Fruit fly (Drosophila melanogaster) whole organism: ENCODE data around the gene CG42238.

Source experiments
- CG8478 ChIP-seq: fragments of >200 bp; optimal IDR thresholded peaks from 2 replicates; lab custom pipeline; 2018; ENCODE audit warnings: inconsistent platforms
- EcR ChIP-seq, 2 experiments: fragments of >200 bp; optimal IDR thresholded peaks; 2 replicates each; lab custom pipeline; 2017; ENCODE audit warnings: missing biosample characterization in 2 of 2, missing genetic modification characterization in 2 of 2, missing genetic modification reagents in 2 of 2
- pan ChIP-seq: fragments of >200 bp; optimal IDR thresholded peaks from 2 replicates; lab custom pipeline; 2017
- psq ChIP-seq: fragments of >200 bp; optimal IDR thresholded peaks from 2 replicates; lab custom pipeline; 2017
- usp ChIP-seq: fragments of >200 bp; optimal IDR thresholded peaks from 2 replicates; lab custom pipeline; 2017; ENCODE audit warnings: missing biosample characterization, missing genetic modification characterization, mixed read lengths

DNA sequence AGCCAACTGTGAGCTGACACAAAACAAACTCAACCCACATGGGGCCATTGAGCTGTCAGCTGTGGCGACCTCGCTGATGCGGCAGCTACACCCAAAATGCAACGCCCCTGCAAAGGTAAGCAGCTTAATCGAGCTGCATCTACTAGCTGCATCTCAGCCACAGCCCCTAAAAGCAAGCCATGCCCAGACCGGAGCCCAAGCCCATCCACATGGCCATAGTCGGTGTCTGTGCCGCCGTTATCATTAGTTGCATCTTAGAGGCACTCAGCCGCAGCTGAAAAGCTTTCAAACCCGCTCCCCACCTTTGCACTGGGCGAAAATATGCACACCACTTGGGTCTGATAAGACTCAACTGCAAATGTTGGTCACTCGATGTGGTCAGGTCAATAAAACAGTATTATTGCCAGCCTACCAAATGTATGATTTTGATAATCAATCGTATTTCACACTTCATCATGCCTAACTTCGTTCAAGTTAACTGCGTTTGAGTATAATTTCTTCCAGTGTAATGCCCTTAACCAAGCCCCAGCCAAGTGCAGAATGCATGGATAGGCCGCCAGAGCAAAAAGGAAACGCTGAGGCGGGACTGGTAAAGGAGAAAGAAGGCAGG lies 77.8 kb downstream of the CG42238 start:
- TF ChIP-seq psq (lab: Kevin White, UChicago) (no peak), CG8478 (no peak), usp (GFP tag; lab: Kevin White, UChicago) (no peak), EcR (GFP tag; optimal IDR thresholded peaks at IDR 0.05; lab: Kevin White, UChicago) (no peak), pan (lab: Kevin White, UChicago) (no peak)
